Worm (Caenorhabditis elegans) whole organism, late embryonic: ENCODE results near the gene twk-11.

ENCODE experiments used
- C38D4.7 ChIP-seq: fragments of 200-800 bp; sonication (Bioruptor generic); optimal IDR thresholded peaks from 2 replicates; lab custom pipeline; 2018; ENCODE audit warnings: mild to moderate bottlenecking, missing genetic modification characterization, moderate library complexity, missing compliant biosample characterization
- ama-1 ChIP-seq: fragments of 150-350 bp; optimal IDR thresholded peaks from 2 replicates; lab custom pipeline; 2014
- ceh-6 ChIP-seq: fragments of 200-800 bp; sonication (Bioruptor generic); optimal IDR thresholded peaks from 2 replicates; lab custom pipeline; 2018; ENCODE audit warnings: mild to moderate bottlenecking, missing genetic modification characterization, missing compliant biosample characterization
- nfya-1 ChIP-seq: sonication (generic microtip); optimal IDR thresholded peaks from 2 replicates; lab custom pipeline; 2017; ENCODE audit warnings: missing genetic modification characterization, mild to moderate bottlenecking, missing compliant biosample characterization, antibody characterized with exemption, moderate library complexity
- nhr-11 ChIP-seq: fragments of 150-350 bp; optimal IDR thresholded peaks from 2 replicates; lab custom pipeline; 2014; ENCODE audit warnings: missing biosample characterization, missing genetic modification characterization
- pag-3 ChIP-seq: sonication (generic microtip); optimal IDR thresholded peaks from 2 replicates; lab custom pipeline; 2016; ENCODE audit warnings: missing compliant biosample characterization, missing genetic modification characterization, borderline replicate concordance
- unc-3 ChIP-seq, 2 experiments: fragments of 200-800 bp in 1 of 2; sonication (Bioruptor generic) in 1 of 2; sonication (generic microtip) in 1 of 2; conservative IDR thresholded peaks in 1 of 2; optimal IDR thresholded peaks in 1 of 2; 2 replicates each; pipeline versions ENCODE4 v1.3.6 to Lab custom; 2016 to 2022; ENCODE audit warnings: missing compliant biosample characterization in 2 of 2, missing genetic modification characterization in 2 of 2, missing genetic modification reagents in 1 of 2

DNA sequence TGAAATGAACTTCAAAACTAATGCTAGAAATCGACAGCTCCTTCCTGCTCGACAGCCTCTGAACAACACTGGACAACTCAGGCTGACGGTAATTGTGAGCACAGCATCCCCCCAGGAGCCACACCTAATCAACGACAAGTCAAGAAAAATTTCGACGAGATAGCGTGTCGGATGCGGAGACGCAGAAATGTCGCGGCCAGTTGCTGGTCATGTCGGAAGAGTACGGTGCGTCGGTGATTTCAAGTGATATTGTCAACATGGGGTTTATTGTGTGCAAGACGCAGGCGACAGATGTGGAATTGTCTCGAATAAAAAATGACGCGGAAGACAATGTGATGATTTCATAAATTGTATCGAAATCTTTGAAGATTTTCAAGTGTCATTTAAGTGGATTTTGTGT, at the start of gene twk-11:
- TF ChIP-seq ama-1 (lab: Kevin White, UChicago) (no peak), unc-3 (GFP tag; conservative IDR thresholded peaks at IDR 0.05; lab: Robert Waterston, UW) (no peak), unc-3 (tag; optimal IDR thresholded peaks at IDR 0.05; lab: Kevin White, UChicago) (no peak), nhr-11 (tag; lab: Kevin White, UChicago) (no peak), nfya-1 (no peak), ceh-6 (GFP tag; lab: Kevin White, UChicago) (no peak), pag-3 (tag; lab: Kevin White, UChicago) (no peak), C38D4.7 (no peak)
